Fruit fly (Drosophila melanogaster) whole organism, embryonic: ENCODE data around the gene Pgant2.

Source experiments
- Asciz ChIP-seq: fragments of 200-800 bp; sonication (Bioruptor generic); optimal IDR thresholded peaks from 2 replicates; lab custom pipeline; 2017; ENCODE audit warnings: missing biosample characterization, mild to moderate bottlenecking, missing genetic modification characterization, missing genetic modification reagents
- Atf-2 ChIP-seq: fragments of 200-800 bp; sonication (Bioruptor generic); optimal IDR thresholded peaks from 2 replicates; lab custom pipeline; 2016; ENCODE audit warnings: missing biosample characterization, missing genetic modification characterization
- BEAF-32 ChIP-seq: fragments of 200-800 bp; sonication (Bioruptor generic); optimal IDR thresholded peaks from 3 replicates; lab custom pipeline; 2017; ENCODE audit warnings: missing biosample characterization, missing genetic modification characterization, mild to moderate bottlenecking, moderate library complexity, missing genetic modification reagents
- Blimp-1 ChIP-seq: fragments of 200-800 bp; sonication (Bioruptor generic); optimal IDR thresholded peaks from 3 replicates; lab custom pipeline; 2018; ENCODE audit warnings: missing biosample characterization, missing genetic modification characterization, mild to moderate bottlenecking, moderate library complexity, missing genetic modification reagents
- CG14014 ChIP-seq: fragments of 200-800 bp; sonication (Bioruptor generic); IDR thresholded peaks from 2 replicates; pipeline ENCODE4 v1.3.6; 2022; ENCODE audit warnings: missing biosample characterization, missing genetic modification characterization
- CG14441 ChIP-seq: fragments of 200-800 bp; sonication (Bioruptor generic); IDR thresholded peaks from 2 replicates; pipeline ENCODE4 v1.3.6; 2022; ENCODE audit warnings: missing biosample characterization, missing genetic modification characterization
- CG14965 ChIP-seq: fragments of 200-800 bp; sonication (Bioruptor generic); optimal IDR thresholded peaks from 2 replicates; lab custom pipeline; 2016; ENCODE audit warnings: missing biosample characterization, missing genetic modification characterization, borderline replicate concordance
- CG17912 ChIP-seq: fragments of 200-800 bp; sonication (Bioruptor generic); optimal IDR thresholded peaks from 2 replicates; lab custom pipeline; 2018; ENCODE audit warnings: missing biosample characterization, mild to moderate bottlenecking, missing genetic modification characterization
- CG18619 ChIP-seq: fragments of 200-800 bp; sonication (Bioruptor generic); optimal IDR thresholded peaks from 3 replicates; lab custom pipeline; 2017; ENCODE audit warnings: missing biosample characterization, mild to moderate bottlenecking, missing genetic modification characterization
- CG18764 ChIP-seq: fragments of 200-800 bp; sonication (Bioruptor generic); optimal IDR thresholded peaks from 3 replicates; lab custom pipeline; 2016; ENCODE audit warnings: missing biosample characterization, missing genetic modification characterization
- CG2678 ChIP-seq: fragments of 200-800 bp; sonication (Bioruptor generic); optimal IDR thresholded peaks from 3 replicates; lab custom pipeline; 2019; ENCODE audit warnings: missing biosample characterization, mild to moderate bottlenecking, missing genetic modification characterization, moderate library complexity
- CG2889 ChIP-seq: fragments of 200-800 bp; sonication (Bioruptor generic); IDR thresholded peaks from 3 replicates; pipeline ENCODE4 v1.3.6; 2022; ENCODE audit warnings: missing biosample characterization, missing genetic modification characterization
- CG30020 ChIP-seq: fragments of 200-800 bp; optimal IDR thresholded peaks from 2 replicates; lab custom pipeline; 2019; ENCODE audit warnings: missing biosample characterization, mild to moderate bottlenecking, missing genetic modification characterization, moderate library complexity
- CG3726 ChIP-seq: fragments of 200-800 bp; sonication (Bioruptor generic); IDR thresholded peaks from 3 replicates; pipeline ENCODE4, ENCODE4 v1.3.6; 2022; ENCODE audit warnings: missing biosample characterization, missing genetic modification characterization
- CG6683 ChIP-seq: fragments of 200-800 bp; sonication (Bioruptor generic); optimal IDR thresholded peaks from 2 replicates; lab custom pipeline; 2017; ENCODE audit warnings: missing biosample characterization, mild to moderate bottlenecking, missing genetic modification characterization, missing genetic modification reagents
- CG7372 ChIP-seq: fragments of 200-800 bp; sonication (Bioruptor generic); IDR thresholded peaks from 2 replicates; pipeline ENCODE4 v1.3.6; 2022; ENCODE audit warnings: missing biosample characterization, missing genetic modification characterization
- CG7987 ChIP-seq: fragments of 200-800 bp; sonication (Bioruptor generic); optimal IDR thresholded peaks from 2 replicates; lab custom pipeline; 2018; ENCODE audit warnings: missing biosample characterization, mild to moderate bottlenecking, missing genetic modification characterization, moderate library complexity
- CG8478 ChIP-seq: fragments of >200 bp; optimal IDR thresholded peaks from 2 replicates; lab custom pipeline; 2018
- CG9215 ChIP-seq: fragments of 200-800 bp; sonication (Bioruptor generic); IDR thresholded peaks from 2 replicates; pipeline ENCODE4 v1.3.6; 2022; ENCODE audit warnings: missing biosample characterization, missing genetic modification characterization
- Camta ChIP-seq: fragments of 200-800 bp; sonication (Bioruptor generic); optimal IDR thresholded peaks from 2 replicates; lab custom pipeline; 2016; ENCODE audit warnings: missing biosample characterization, missing genetic modification characterization
- D ChIP-seq, 2 experiments: fragments of 200-800 bp in 1 of 2; fragments of >200 bp in 1 of 2; sonication (Bioruptor generic) in 1 of 2; optimal IDR thresholded peaks; 2 replicates in 1 of 2; 3 replicates in 1 of 2; lab custom pipeline; 2017; ENCODE audit warnings: mild to moderate bottlenecking in 1 of 2, missing biosample characterization in 1 of 2, missing genetic modification characterization in 1 of 2, missing genetic modification reagents in 1 of 2
- D19A ChIP-seq: fragments of 200-800 bp; optimal IDR thresholded peaks from 3 replicates; lab custom pipeline; 2019; ENCODE audit warnings: missing biosample characterization, mild to moderate bottlenecking, missing genetic modification characterization, moderate library complexity
- D19B ChIP-seq: fragments of 200-800 bp; sonication (Bioruptor generic); optimal IDR thresholded peaks from 2 replicates; lab custom pipeline; 2017; ENCODE audit warnings: missing biosample characterization, mild to moderate bottlenecking, missing genetic modification characterization
- Dek ChIP-seq: fragments of 200-800 bp; sonication (Bioruptor generic); optimal IDR thresholded peaks from 3 replicates; lab custom pipeline; 2019; ENCODE audit warnings: missing biosample characterization, mild to moderate bottlenecking, missing genetic modification characterization, moderate library complexity
- Doc2 ChIP-seq: fragments of 200-800 bp; sonication (Bioruptor generic); IDR thresholded peaks from 2 replicates; pipeline ENCODE4 v1.3.6; 2022; ENCODE audit warnings: missing biosample characterization, missing genetic modification characterization
- ERR ChIP-seq: fragments of 200-800 bp; sonication (Bioruptor generic); optimal IDR thresholded peaks from 2 replicates; lab custom pipeline; 2016; ENCODE audit warnings: missing biosample characterization, missing genetic modification characterization
- Ets97D ChIP-seq: fragments of 200-800 bp; sonication (Bioruptor generic); optimal IDR thresholded peaks from 3 replicates; lab custom pipeline; 2016; ENCODE audit warnings: missing biosample characterization, missing genetic modification characterization
- Hmr ChIP-seq: fragments of 200-800 bp; sonication (Bioruptor generic); optimal IDR thresholded peaks from 3 replicates; lab custom pipeline; 2017; ENCODE audit warnings: mild to moderate bottlenecking, missing biosample characterization, missing genetic modification reagents, missing genetic modification characterization
- Sin3A ChIP-seq: fragments of >200 bp; optimal IDR thresholded peaks from 2 replicates; lab custom pipeline; 2018
- Xbp1 ChIP-seq: fragments of 200-800 bp; sonication (Bioruptor generic); optimal IDR thresholded peaks from 3 replicates; lab custom pipeline; 2016; ENCODE audit warnings: missing biosample characterization, mild to moderate bottlenecking, missing genetic modification characterization
- ap ChIP-seq: fragments of 200-800 bp; sonication (Bioruptor generic); IDR thresholded peaks from 2 replicates; pipeline ENCODE4 v1.3.6; 2022; ENCODE audit warnings: missing biosample characterization, missing genetic modification characterization
- btn ChIP-seq: fragments of 200-800 bp; sonication (Bioruptor generic); optimal IDR thresholded peaks from 2 replicates; lab custom pipeline; 2016; ENCODE audit warnings: missing biosample characterization, missing genetic modification characterization
- cato ChIP-seq: fragments of 200-800 bp; sonication (Bioruptor generic); optimal IDR thresholded peaks from 2 replicates; lab custom pipeline; 2016; ENCODE audit warnings: missing biosample characterization, missing genetic modification characterization, borderline replicate concordance
- chinmo ChIP-seq: fragments of 200-800 bp; sonication (Bioruptor generic); IDR thresholded peaks from 4 replicates; pipeline ENCODE4 v1.3.6; 2022; ENCODE audit warnings: missing biosample characterization, missing genetic modification characterization; ENCODE audit not compliant: partially characterized antibody
- fd102C ChIP-seq: fragments of 200-800 bp; sonication (Bioruptor generic); optimal IDR thresholded peaks from 2 replicates; lab custom pipeline; 2018; ENCODE audit warnings: missing biosample characterization, mild to moderate bottlenecking, missing genetic modification characterization, moderate library complexity
- fd96Cb ChIP-seq: fragments of 200-800 bp; sonication (Bioruptor generic); optimal IDR thresholded peaks from 2 replicates; lab custom pipeline; 2018; ENCODE audit warnings: missing biosample characterization, mild to moderate bottlenecking, missing genetic modification characterization, moderate library complexity
- gce ChIP-seq: fragments of 200-800 bp; sonication (Bioruptor generic); IDR thresholded peaks from 3 replicates; pipeline ENCODE4 v1.3.6; 2022; ENCODE audit warnings: missing biosample characterization, missing genetic modification characterization
- grau ChIP-seq: fragments of 200-800 bp; optimal IDR thresholded peaks from 3 replicates; lab custom pipeline; 2019; ENCODE audit warnings: missing biosample characterization, mild to moderate bottlenecking, missing genetic modification characterization, moderate library complexity
- gro ChIP-seq: fragments of 200-800 bp; sonication (Bioruptor generic); optimal IDR thresholded peaks from 2 replicates; lab custom pipeline; 2016; ENCODE audit warnings: missing biosample characterization, missing genetic modification characterization
- ind ChIP-seq: fragments of 200-800 bp; sonication (Bioruptor generic); optimal IDR thresholded peaks from 3 replicates; lab custom pipeline; 2016; ENCODE audit warnings: missing biosample characterization, missing genetic modification characterization
- ken ChIP-seq: fragments of 200-800 bp; sonication (Bioruptor generic); IDR thresholded peaks from 3 replicates; pipeline ENCODE4 v1.3.6; 2022; ENCODE audit warnings: missing biosample characterization, missing genetic modification characterization
- klu ChIP-seq: fragments of 200-800 bp; sonication (Bioruptor generic); IDR thresholded peaks from 2 replicates; pipeline ENCODE4 v1.3.6; 2022; ENCODE audit warnings: missing biosample characterization, missing genetic modification characterization
- luna ChIP-seq: fragments of 200-800 bp; sonication (Bioruptor generic); optimal IDR thresholded peaks from 2 replicates; lab custom pipeline; 2016; ENCODE audit warnings: missing biosample characterization, missing genetic modification characterization
- peb ChIP-seq: fragments of 200-800 bp; sonication (Bioruptor generic); IDR thresholded peaks from 2 replicates; pipeline ENCODE4 v1.3.6; 2022; ENCODE audit warnings: missing biosample characterization, missing genetic modification characterization
- phol ChIP-seq: fragments of 200-800 bp; sonication (Bioruptor generic); optimal IDR thresholded peaks from 3 replicates; lab custom pipeline; 2018; ENCODE audit warnings: missing biosample characterization, mild to moderate bottlenecking, missing genetic modification characterization, moderate library complexity
- pnt ChIP-seq: fragments of 200-800 bp; sonication (Bioruptor generic); optimal IDR thresholded peaks from 3 replicates; lab custom pipeline; 2016; ENCODE audit warnings: missing biosample characterization, missing genetic modification characterization
- pzg ChIP-seq: fragments of 200-800 bp; sonication (Bioruptor generic); optimal IDR thresholded peaks from 3 replicates; lab custom pipeline; 2018; ENCODE audit warnings: missing biosample characterization, mild to moderate bottlenecking, missing genetic modification characterization, moderate library complexity
- seq ChIP-seq: fragments of 200-800 bp; sonication (Bioruptor generic); IDR thresholded peaks from 2 replicates; pipeline ENCODE4 v1.3.6; 2022; ENCODE audit warnings: missing biosample characterization, missing genetic modification characterization
- slbo ChIP-seq: fragments of 200-800 bp; sonication (Bioruptor generic); IDR thresholded peaks from 2 replicates; pipeline ENCODE4 v1.3.6; 2022; ENCODE audit warnings: missing biosample characterization, missing genetic modification characterization
- toy ChIP-seq: fragments of 200-800 bp; sonication (Bioruptor generic); IDR thresholded peaks from 2 replicates; pipeline ENCODE4 v1.3.6; 2022; ENCODE audit warnings: missing biosample characterization, missing genetic modification characterization
- usp ChIP-seq: fragments of >200 bp; optimal IDR thresholded peaks from 2 replicates; lab custom pipeline; 2017; ENCODE audit warnings: missing biosample characterization, missing genetic modification characterization
- z ChIP-seq: fragments of 200-800 bp; sonication (Bioruptor generic); IDR thresholded peaks from 3 replicates; pipeline ENCODE4 v1.3.6; 2022; ENCODE audit warnings: missing biosample characterization, missing genetic modification characterization

The Pgant2 gene

dm6 chr2L:3373242-3373641 lies 53.3 kb downstream of the Pgant2 start, which contains the start of gene GramD1B:
GramD1B (minus strand) TSS chr2L:3373372.
- TF ChIP-seq usp (GFP tag; lab: Kevin White, UChicago) (no peak), ERR (GFP tag; lab: Kevin White, UChicago) (no peak), ap (GFP tag; lab: Robert Waterston, UW) (no peak), CG14014 (GFP tag; lab: Robert Waterston, UW) (no peak), Atf-2 (no peak), CG7372 (GFP tag; lab: Robert Waterston, UW) (no peak), CG14441 (GFP tag; lab: Robert Waterston, UW) (no peak), Ets97D (GFP tag; lab: Kevin White, UChicago) (peak; percentile 38), z (GFP tag; lab: Robert Waterston, UW) (no peak), chinmo (GFP tag; lab: Robert Waterston, UW) (0 out of 4 replicates have a peak, but pooled peaks have one; percentile 28), CG8478 (lab: Kevin White, UChicago) (no peak), luna (GFP tag; lab: Kevin White, UChicago) (no peak), BEAF-32 (peak; percentile 49), CG14965 (no peak), Dek (tag; lab: Kevin White, UChicago) (peak; percentile 3), CG7987 (GFP tag; lab: Kevin White, UChicago) (peak; percentile 25), CG17912 (GFP tag; lab: Kevin White, UChicago) (peak; percentile 35), fd96Cb (tag; lab: Kevin White, UChicago) (no peak), Sin3A (peak; percentile 23), CG18619 (no peak), gce (GFP tag; lab: Robert Waterston, UW) (no peak), Camta (GFP tag; lab: Kevin White, UChicago) (no peak), D (optimal IDR thresholded peaks at IDR 0.05; lab: Kevin White, UChicago) (no peak), D (GFP tag; optimal IDR thresholded peaks at IDR 0.05; lab: Kevin White, UChicago) (no peak), Xbp1 (no peak), CG2678 (tag; lab: Kevin White, UChicago) (peak; percentile 5), Hmr (GFP tag; lab: Kevin White, UChicago) (peak; percentile 69), D19B (GFP tag; lab: Kevin White, UChicago) (no peak), gro (GFP tag; lab: Kevin White, UChicago) (no peak), CG18764 (GFP tag; lab: Kevin White, UChicago) (no peak), Blimp-1 (GFP tag; lab: Kevin White, UChicago) (no peak), grau (tag; lab: Kevin White, UChicago) (peak; percentile 51), fd102C (no peak), cato (no peak), CG30020 (peak; percentile 11), CG9215 (no peak), klu (GFP tag; lab: Robert Waterston, UW) (no peak), CG2889 (GFP tag; lab: Robert Waterston, UW) (no peak), Doc2 (GFP tag; lab: Robert Waterston, UW) (no peak), phol (tag; lab: Kevin White, UChicago) (peak; percentile 82), CG3726 (GFP tag; lab: Robert Waterston, UW) (no peak), seq (GFP tag; lab: Robert Waterston, UW) (no peak), D19A (tag; lab: Kevin White, UChicago) (no peak), ken (0 out of 3 replicates have a peak, but pooled peaks have one; percentile 23), ind (GFP tag; lab: Kevin White, UChicago) (no peak), Asciz (GFP tag; lab: Kevin White, UChicago) (no peak), CG6683 (GFP tag; lab: Kevin White, UChicago) (no peak), pnt (GFP tag; lab: Kevin White, UChicago) (no peak), btn (no peak), slbo (GFP tag; lab: Robert Waterston, UW) (no peak), peb (no peak), pzg (GFP tag; lab: Kevin White, UChicago) (peak; percentile 95), toy (no peak)
